Fruit fly (Drosophila melanogaster): ENCODE data around the gene CycK.

Gene CycK

dm6 chr2L:22131171-22131675, 1.3 kb upstream of the CycK start, which contains the start of gene CG42748:
Gene CG42748, plus strand, starts transcription at chr2L:22131221.
- TF ChIP-seq CG3995 (GFP tag; optimal IDR thresholded peaks at IDR 0.05) (peak; percentile 65), NfI (GFP tag; optimal IDR thresholded peaks at IDR 0.05) (peak; percentile 13), Sry-δ (GFP tag; optimal IDR thresholded peaks at IDR 0.05) (peak; percentile 28), CG33557 (GFP tag; optimal IDR thresholded peaks at IDR 0.05) (no peak), Trl (optimal IDR thresholded peaks at IDR 0.05) (no peak), Trl (GFP tag; optimal IDR thresholded peaks at IDR 0.05) (no peak), ssp (GFP tag; IDR thresholded peaks at IDR 0.05) (peak; percentile 89), row (GFP tag; IDR thresholded peaks at IDR 0.05) (peak; percentile 74), grau (tag; optimal IDR thresholded peaks at IDR 0.05) (peak; percentile 8), CoRest (tag; optimal IDR thresholded peaks at IDR 0.05) (peak; percentile 13), Doc3 (GFP tag; IDR thresholded peaks at IDR 0.05; ENCODE audit: partially characterized antibody) (no peak), CG18764 (GFP tag; optimal IDR thresholded peaks at IDR 0.05) (peak; percentile 65), sna (GFP tag; IDR thresholded peaks at IDR 0.05; ENCODE audit: partially characterized antibody) (peak; percentile 57; the same call in 1 of the 2 replicates), CG14441 (GFP tag; IDR thresholded peaks at IDR 0.05) (0 out of 2 replicates have a peak, but pooled peaks have one; percentile 48), HmgD (GFP tag; optimal IDR thresholded peaks at IDR 0.05) (no peak), Nf-YB (GFP tag; optimal IDR thresholded peaks at IDR 0.05) (no peak), Gug (GFP tag; IDR thresholded peaks at IDR 0.05) (peak; percentile 67; the same call in 1 of the 4 replicates), sqz (GFP tag; optimal IDR thresholded peaks at IDR 0.05) (peak; percentile 1), CG17802 (tag; optimal IDR thresholded peaks at IDR 0.05) (peak; percentile 94), CG4617 (GFP tag; optimal IDR thresholded peaks at IDR 0.05; ENCODE audit: borderline replicate concordance) (no peak), MBD-R2 (GFP tag; IDR thresholded peaks at IDR 0.05) (peak; percentile 92; the same call in 1 of the 2 replicates), bbx (GFP tag; IDR thresholded peaks at IDR 0.05; ENCODE audit: partially characterized antibody) (peak; percentile 74; the same call in 1 of the 2 replicates), gce (GFP tag; IDR thresholded peaks at IDR 0.05) (no peak), Fer1 (GFP tag; optimal IDR thresholded peaks at IDR 0.05) (peak; percentile 9), CG30020 (tag; optimal IDR thresholded peaks at IDR 0.05) (peak; percentile 96), CG15696 (tag; optimal IDR thresholded peaks at IDR 0.05) (peak; percentile 25), Dll (GFP tag; IDR thresholded peaks at IDR 0.05; ENCODE audit: partially characterized antibody) (0 out of 4 replicates have a peak, but pooled peaks have one; percentile 36), CG12659 (GFP tag; optimal IDR thresholded peaks at IDR 0.05) (no peak), pros (GFP tag; optimal IDR thresholded peaks at IDR 0.05) (peak; percentile 19), nau (GFP tag; optimal IDR thresholded peaks at IDR 0.05) (no peak), CG15479 (GFP tag; optimal IDR thresholded peaks at IDR 0.05) (peak; percentile 45), Scr (GFP tag; IDR thresholded peaks at IDR 0.05; ENCODE audit: partially characterized antibody) (peak; percentile 29; the same call in 1 of the 2 replicates), en (GFP tag; optimal IDR thresholded peaks at IDR 0.05) (no peak), CG2120 (GFP tag; optimal IDR thresholded peaks at IDR 0.05) (peak; percentile 0), ind (GFP tag; optimal IDR thresholded peaks at IDR 0.05) (peak; percentile 28), Sox100B (GFP tag; optimal IDR thresholded peaks at IDR 0.05) (no peak), croc (GFP tag; conservative IDR thresholded peaks at IDR 0.05) (peak; percentile 20; the same call in 2 of the 3 replicates), CG30431 (GFP tag; optimal IDR thresholded peaks at IDR 0.05) (no peak), CG8290 (GFP tag; optimal IDR thresholded peaks at IDR 0.05) (no peak), CG8290 (tag; optimal IDR thresholded peaks at IDR 0.05) (peak in 1 of 2 experiments; percentile 55), trem (tag; optimal IDR thresholded peaks at IDR 0.05) (peak; percentile 14), Xrp1 (GFP tag; IDR thresholded peaks at IDR 0.05) (peak; percentile 29; the same call in 1 of the 2 replicates), CG14710 (tag; optimal IDR thresholded peaks at IDR 0.05) (peak; percentile 10), MESR4 (GFP tag; optimal IDR thresholded peaks at IDR 0.05) (peak; percentile 52), Elba2 (GFP tag; optimal IDR thresholded peaks at IDR 0.05) (peak; percentile 93), phol (tag; optimal IDR thresholded peaks at IDR 0.05) (peak; percentile 41), ken (GFP tag; IDR thresholded peaks at IDR 0.05) (no peak), Dfd (GFP tag; optimal IDR thresholded peaks at IDR 0.05) (no peak), CG1024 (GFP tag; IDR thresholded peaks at IDR 0.05) (peak; percentile 90), stc (GFP tag; IDR thresholded peaks at IDR 0.05) (peak; percentile 18; the same call in 1 of the 2 replicates)
